Fruit fly (Drosophila melanogaster) whole organism: Measurements from ENCODE around the gene CG13113.

Experiments used
- CG8478 ChIP-seq: fragments of >200 bp; optimal IDR thresholded peaks from 2 replicates; lab custom pipeline; 2018; ENCODE audit warnings: inconsistent platforms
- Dll ChIP-seq: fragments of >200 bp; optimal IDR thresholded peaks from 2 replicates; lab custom pipeline; 2017
- pan ChIP-seq: fragments of >200 bp; optimal IDR thresholded peaks from 2 replicates; lab custom pipeline; 2017
- psq ChIP-seq: fragments of >200 bp; optimal IDR thresholded peaks from 2 replicates; lab custom pipeline; 2017
- usp ChIP-seq: fragments of >200 bp; optimal IDR thresholded peaks from 2 replicates; lab custom pipeline; 2017; ENCODE audit warnings: missing biosample characterization, missing genetic modification characterization, mixed read lengths

- TF ChIP-seq psq (lab: Kevin White, UChicago) (no peak), Dll (lab: Kevin White, UChicago) (no peak), CG8478 (lab: Kevin White, UChicago) (no peak), pan (no peak), usp (GFP tag; lab: Kevin White, UChicago) (no peak)
Observed at dm6 chr2L:9509653-9510052, 34.3 kb upstream of the CG13113 start.
